Worm (Caenorhabditis elegans) whole organism, L4 larva: ENCODE measurements around the gene T02H6.8.

ENCODE experiments used
- F10B5.3 ChIP-seq: sonication (generic microtip); optimal IDR thresholded peaks from 2 replicates; lab custom pipeline; 2016; ENCODE audit warnings: mild to moderate bottlenecking, missing genetic modification characterization, missing compliant biosample characterization
- F26F4.8 ChIP-seq: fragments of 200-800 bp; sonication (Bioruptor generic); conservative IDR thresholded peaks from 2 replicates; pipeline ENCODE4 v1.3.6; 2022; ENCODE audit warnings: missing genetic modification characterization, missing compliant biosample characterization
- T26A8.4 ChIP-seq: fragments of 200-800 bp; sonication (Bioruptor generic); IDR thresholded peaks from 2 replicates; pipeline ENCODE4 v1.3.6; 2022; ENCODE audit warnings: missing genetic modification characterization, missing compliant biosample characterization
- Y105C5A.15 ChIP-seq: fragments of 200-800 bp; sonication (Bioruptor generic); IDR thresholded peaks from 2 replicates; pipeline ENCODE4 v1.3.6; 2022; ENCODE audit warnings: missing genetic modification characterization, missing compliant biosample characterization
- Y75B8A.6 ChIP-seq: fragments of 200-800 bp; sonication (Bioruptor generic); IDR thresholded peaks from 2 replicates; pipeline ENCODE4 v1.3.6; 2022; ENCODE audit warnings: missing genetic modification reagents, missing genetic modification characterization, missing compliant biosample characterization
- ZK337.2 ChIP-seq: fragments of 200-800 bp; sonication (Bioruptor generic); IDR thresholded peaks from 2 replicates; pipeline ENCODE4 v1.3.6; 2022; ENCODE audit warnings: missing genetic modification reagents, missing genetic modification characterization, missing compliant biosample characterization
- ZK546.5 ChIP-seq, 2 experiments: sonication (generic microtip); optimal IDR thresholded peaks; 2 replicates each; lab custom pipeline; 2017; ENCODE audit warnings: missing biosample characterization in 2 of 2, missing genetic modification characterization in 2 of 2
- attf-4 ChIP-seq: sonication (generic microtip); optimal IDR thresholded peaks from 3 replicates; lab custom pipeline; 2017; ENCODE audit warnings: missing biosample characterization, missing genetic modification characterization
- ceh-20 ChIP-seq: fragments of 200-800 bp; sonication (Bioruptor generic); IDR thresholded peaks from 2 replicates; pipeline ENCODE4 v1.3.6; 2022; ENCODE audit warnings: missing genetic modification reagents, missing genetic modification characterization, missing compliant biosample characterization
- ceh-32 ChIP-seq: sonication (generic microtip); optimal IDR thresholded peaks from 2 replicates; lab custom pipeline; 2016; ENCODE audit warnings: mild to moderate bottlenecking, missing genetic modification characterization, missing compliant biosample characterization; ENCODE audit not compliant: poor library complexity
- ceh-62 ChIP-seq: sonication (generic microtip); optimal IDR thresholded peaks from 2 replicates; lab custom pipeline; 2017; ENCODE audit warnings: missing biosample characterization, missing genetic modification characterization
- ces-1 ChIP-seq: fragments of 150-350 bp; sonication (generic microtip); optimal IDR thresholded peaks from 4 replicates; lab custom pipeline; 2014; ENCODE audit warnings: missing biosample characterization, missing genetic modification reagents, missing genetic modification characterization
- daf-12 ChIP-seq: fragments of 150-350 bp; optimal IDR thresholded peaks from 2 replicates; lab custom pipeline; 2014; ENCODE audit warnings: missing biosample characterization, missing genetic modification reagents, missing genetic modification characterization
- daf-19 ChIP-seq: fragments of 200-800 bp; sonication (Bioruptor generic); conservative IDR thresholded peaks from 2 replicates; pipeline ENCODE4 v1.3.6; 2022; ENCODE audit warnings: missing genetic modification characterization, missing compliant biosample characterization
- daf-8 ChIP-seq: fragments of 200-800 bp; sonication (Bioruptor generic); IDR thresholded peaks from 2 replicates; pipeline ENCODE4 v1.3.6; 2022; ENCODE audit warnings: missing genetic modification characterization, missing compliant biosample characterization
- duxl-1 ChIP-seq: sonication (generic microtip); optimal IDR thresholded peaks from 2 replicates; lab custom pipeline; 2016; ENCODE audit warnings: mild to moderate bottlenecking, missing genetic modification characterization, moderate library complexity, missing compliant biosample characterization; ENCODE audit not compliant: poor library complexity
- gei-8 ChIP-seq: fragments of 200-800 bp; sonication (Bioruptor generic); optimal IDR thresholded peaks from 2 replicates; lab custom pipeline; 2018; ENCODE audit warnings: mild to moderate bottlenecking, missing genetic modification characterization, missing compliant biosample characterization
- hif-1 ChIP-seq, 2 experiments: sonication (generic microtip); optimal IDR thresholded peaks; 2 replicates each; lab custom pipeline; 2016 to 2017; ENCODE audit warnings: missing compliant biosample characterization in 2 of 2, missing genetic modification characterization in 2 of 2, missing genetic modification reagents in 2 of 2, missing genotype in 2 of 2, mild to moderate bottlenecking in 1 of 2
- hlh-30 ChIP-seq: sonication (generic microtip); optimal IDR thresholded peaks from 2 replicates; lab custom pipeline; 2017; ENCODE audit warnings: antibody characterized with exemption, mild to moderate bottlenecking, missing genetic modification characterization, missing compliant biosample characterization; ENCODE audit not compliant: insufficient read depth
- lin-13 ChIP-seq: fragments of 150-350 bp; optimal IDR thresholded peaks from 2 replicates; lab custom pipeline; 2014; ENCODE audit warnings: missing biosample characterization, missing genetic modification reagents, missing genetic modification characterization
- lin-15B ChIP-seq: fragments of 150-350 bp; sonication (generic microtip); optimal IDR thresholded peaks from 3 replicates; lab custom pipeline; 2014; ENCODE audit warnings: missing biosample characterization, missing genetic modification characterization
- mdl-1 ChIP-seq, 2 experiments: fragments of 150-350 bp in 1 of 2; sonication (generic microtip) in 1 of 2; optimal IDR thresholded peaks; 2 replicates each; lab custom pipeline; 2014 to 2017; ENCODE audit warnings: missing biosample characterization in 2 of 2, missing genetic modification characterization in 2 of 2
- nhr-11 ChIP-seq: fragments of 150-350 bp; optimal IDR thresholded peaks from 2 replicates; lab custom pipeline; 2014; ENCODE audit warnings: missing biosample characterization, missing genetic modification characterization
- nhr-41 ChIP-seq: fragments of 200-800 bp; sonication (Bioruptor generic); IDR thresholded peaks from 2 replicates; pipeline ENCODE4 v1.3.6; 2022; ENCODE audit warnings: missing genetic modification reagents, missing genetic modification characterization, missing compliant biosample characterization
- nhr-42 ChIP-seq: fragments of 200-800 bp; sonication (Bioruptor generic); IDR thresholded peaks from 2 replicates; pipeline ENCODE4 v1.3.6; 2022; ENCODE audit warnings: missing genetic modification characterization, missing compliant biosample characterization
- nhr-6 ChIP-seq: fragments of 150-350 bp; optimal IDR thresholded peaks from 2 replicates; lab custom pipeline; 2014; ENCODE audit warnings: missing biosample characterization, missing genetic modification characterization
- rbr-2 ChIP-seq: sonication (generic microtip); optimal IDR thresholded peaks from 2 replicates; lab custom pipeline; 2016; ENCODE audit warnings: missing genotype, missing genetic modification characterization, missing compliant biosample characterization
- saeg-2 ChIP-seq: fragments of 200-800 bp; sonication (Bioruptor generic); IDR thresholded peaks from 2 replicates; pipeline ENCODE4 v1.3.6; 2022; ENCODE audit warnings: missing genetic modification reagents, missing genetic modification characterization, missing compliant biosample characterization
- skn-1 ChIP-seq: fragments of 150-350 bp; optimal IDR thresholded peaks from 2 replicates; lab custom pipeline; 2014; ENCODE audit warnings: missing biosample characterization, missing genetic modification characterization
- snpc-1.2 ChIP-seq: fragments of 200-800 bp; sonication (Bioruptor generic); IDR thresholded peaks from 2 replicates; pipeline ENCODE4 v1.3.6; 2022; ENCODE audit warnings: missing genetic modification reagents, missing genetic modification characterization, missing compliant biosample characterization
- spr-1 ChIP-seq: sonication (generic microtip); optimal IDR thresholded peaks from 2 replicates; lab custom pipeline; 2016; ENCODE audit warnings: mild to moderate bottlenecking, missing genetic modification characterization, missing compliant biosample characterization
- unc-130 ChIP-seq: sonication (generic microtip); optimal IDR thresholded peaks from 2 replicates; lab custom pipeline; 2016; ENCODE audit warnings: missing genetic modification reagents, missing genetic modification characterization, missing compliant biosample characterization
- unc-39 ChIP-seq: sonication (generic microtip); optimal IDR thresholded peaks from 2 replicates; lab custom pipeline; 2017; ENCODE audit warnings: missing biosample characterization, missing genetic modification characterization
- unc-62 ChIP-seq, 3 experiments: fragments of 150-350 bp in 1 of 3; sonication (generic microtip); optimal IDR thresholded peaks in 2 of 3; peaks in 1 of 3; 1 replicate in 1 of 3; 2 replicates in 2 of 3; lab custom pipeline; 2014 to 2017; ENCODE audit warnings: missing biosample characterization in 3 of 3, missing genetic modification characterization in 3 of 3, missing genetic modification reagents in 3 of 3, missing genotype in 1 of 3
- zip-2 ChIP-seq: fragments of 150-350 bp; optimal IDR thresholded peaks from 2 replicates; lab custom pipeline; 2014; ENCODE audit warnings: missing biosample characterization, missing genetic modification characterization
- ztf-11 ChIP-seq: fragments of 150-350 bp; optimal IDR thresholded peaks from 2 replicates; lab custom pipeline; 2014; ENCODE audit warnings: missing biosample characterization, missing genetic modification characterization

Gene T02H6.8

DNA sequence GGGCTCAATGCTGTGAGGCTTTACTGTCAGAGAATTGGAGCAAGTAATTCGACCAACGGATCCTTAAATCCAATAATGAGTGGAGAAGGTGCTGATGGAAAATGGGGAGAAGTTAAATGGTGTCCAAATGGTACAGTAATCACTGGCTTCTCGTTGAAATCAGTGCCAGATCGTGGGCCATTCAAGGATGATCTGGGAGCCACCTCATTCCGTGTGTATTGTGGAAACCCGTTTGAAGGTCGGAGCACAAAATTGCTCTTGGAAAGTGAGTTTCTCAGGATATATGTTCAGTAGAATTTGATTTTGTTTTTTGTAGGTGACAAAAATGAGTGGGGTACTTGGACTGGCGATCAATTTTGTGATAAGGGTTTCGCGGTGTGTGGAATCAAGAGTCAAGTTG is 4.8 kb upstream of the T02H6.8 start:
- TF ChIP-seq spr-1, result no peak
- TF ChIP-seq nhr-11 (tag; lab: Kevin White, UChicago), result no peak
- no peak for TF ChIP-seq nhr-42 (GFP tag; lab: Robert Waterston, UW)
- TF ChIP-seq unc-62 (GFP tag; optimal IDR thresholded peaks at IDR 0.05 in 1 of 2; lab: Kevin White, UChicago), result peak in 1 of 2 experiments; percentile 93
- no peak for TF ChIP-seq unc-62 (tag; optimal IDR thresholded peaks at IDR 0.05; lab: Kevin White, UChicago)
- no peak for TF ChIP-seq T26A8.4 (GFP tag; lab: Robert Waterston, UW)
- TF ChIP-seq Y105C5A.15 (GFP tag; lab: Robert Waterston, UW), result no peak
- TF ChIP-seq zip-2 (tag; lab: Kevin White, UChicago), result no peak

DNA sequence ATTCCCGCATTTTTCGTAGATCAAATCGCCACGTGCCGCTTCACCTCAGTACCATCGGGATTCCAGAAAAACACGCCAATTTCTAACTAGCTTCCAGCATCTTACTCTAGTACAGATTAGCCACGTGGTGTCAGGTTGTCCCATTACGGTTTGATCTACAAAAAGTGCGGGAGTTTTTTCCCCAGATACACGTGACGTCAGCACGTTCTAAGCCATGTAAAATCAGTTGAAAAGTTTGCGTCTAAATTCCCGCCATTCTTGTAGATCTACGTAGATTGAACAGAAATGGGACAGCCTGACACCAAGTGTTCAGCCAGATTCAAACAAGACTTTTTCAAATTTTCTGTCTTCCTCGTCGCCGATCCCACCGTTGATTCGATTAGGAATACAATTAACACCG is 2.1 kb upstream of the T02H6.8 start, which contains the start of gene T02H6.9:
TSS of gene T02H6.9 (plus strand) at position 301 of the 400 bp plus-strand sequence.
- TF ChIP-seq duxl-1 (tag; lab: Kevin White, UChicago) (no peak), ZK337.2 (GFP tag; lab: Robert Waterston, UW) (no peak), ceh-32 (tag; lab: Kevin White, UChicago) (no peak), nhr-6 (tag; lab: Kevin White, UChicago) (no peak), ZK546.5 (tag; optimal IDR thresholded peaks at IDR 0.05; lab: Kevin White, UChicago) (no peak), lin-15B (no peak), rbr-2 (tag; lab: Kevin White, UChicago) (no peak), daf-19 (GFP tag; lab: Robert Waterston, UW) (no peak), hlh-30 (tag; lab: Kevin White, UChicago) (no peak), mdl-1 (tag; optimal IDR thresholded peaks at IDR 0.05; lab: Kevin White, UChicago) (no peak), daf-8 (GFP tag; lab: Robert Waterston, UW) (no peak), nhr-42 (GFP tag; lab: Robert Waterston, UW) (no peak)

DNA sequence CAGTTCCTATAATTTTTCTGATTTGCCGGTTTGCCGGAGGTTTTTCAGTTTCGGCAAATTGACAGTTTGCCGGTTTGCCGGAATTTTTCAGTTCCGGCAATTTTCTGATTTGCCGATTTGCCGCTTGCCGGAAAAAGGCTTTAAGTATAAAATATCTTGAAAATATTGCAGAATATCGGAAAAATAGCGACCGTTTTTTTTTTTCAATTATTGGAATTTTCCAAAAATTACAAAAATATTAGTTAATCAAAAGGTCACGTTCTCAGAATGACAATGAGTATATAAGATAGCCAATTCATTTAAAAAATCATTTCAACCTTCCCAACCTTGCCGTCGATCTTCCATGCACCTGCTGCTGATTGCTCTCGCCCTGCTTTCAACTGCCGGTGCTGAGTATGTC is 1.7 kb downstream of the T02H6.8 start, which contains the start of gene T02H6.7:
TSS of gene T02H6.7 (plus strand) at position 301 of the 400 bp plus-strand sequence.
- TF ChIP-seq Y75B8A.6 (no peak), ztf-11 (tag; lab: Kevin White, UChicago) (no peak), daf-8 (GFP tag; lab: Robert Waterston, UW) (no peak), snpc-1.2 (GFP tag; lab: Robert Waterston, UW) (no peak), F26F4.8 (GFP tag; lab: Robert Waterston, UW) (no peak), ces-1 (GFP tag; lab: Kevin White, UChicago) (no peak), daf-12 (tag; lab: Kevin White, UChicago) (no peak), hlh-30 (tag; lab: Kevin White, UChicago) (no peak), gei-8 (GFP tag; lab: Kevin White, UChicago) (no peak)

DNA sequence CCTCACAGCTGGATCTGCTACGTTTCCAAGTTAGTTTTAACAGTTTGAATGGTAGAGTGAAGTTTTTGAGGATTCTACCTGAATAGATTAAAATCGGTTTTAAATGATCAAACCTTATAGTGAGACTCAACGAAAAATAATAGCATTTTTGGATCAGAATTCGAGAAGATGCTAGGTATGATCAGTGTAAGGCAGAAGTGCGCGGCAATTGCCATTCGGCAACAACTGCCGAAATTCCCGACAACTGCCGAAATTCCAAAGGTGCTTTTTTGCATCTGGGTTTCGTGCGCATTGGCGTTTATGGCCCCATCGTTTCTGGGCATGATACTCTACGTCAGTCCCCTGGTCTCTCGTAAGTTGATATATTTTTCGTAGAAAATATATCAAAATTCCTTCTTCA is 2.8 kb downstream of the T02H6.8 start, which contains the start of gene T02H6.6:
TSS of gene T02H6.6 (plus strand) at position 301 of the 400 bp plus-strand sequence.
- no peak for TF ChIP-seq F10B5.3 (tag; lab: Kevin White, UChicago)
- TF ChIP-seq lin-13 (GFP tag; lab: Kevin White, UChicago), result no peak
- no peak for TF ChIP-seq nhr-41 (GFP tag; lab: Robert Waterston, UW)
- TF ChIP-seq unc-39 (tag; lab: Kevin White, UChicago), result no peak
- TF ChIP-seq hif-1 (tag; optimal IDR thresholded peaks at IDR 0.05; lab: Kevin White, UChicago), result no peak
- no peak for TF ChIP-seq attf-4 (tag; lab: Kevin White, UChicago)
- no peak for TF ChIP-seq ceh-20 (GFP tag; lab: Robert Waterston, UW)
- TF ChIP-seq ceh-62 (tag; lab: Kevin White, UChicago), result no peak
- no peak for TF ChIP-seq unc-130
- no peak for TF ChIP-seq skn-1 (tag; lab: Kevin White, UChicago)
- TF ChIP-seq saeg-2 (GFP tag; lab: Robert Waterston, UW), result no peak
- no peak for TF ChIP-seq nhr-11 (tag; lab: Kevin White, UChicago)
- TF ChIP-seq, all 104 proteins: peak for 0
